Worm (Caenorhabditis elegans) whole organism, late embryonic: ENCODE measurements around the gene clec-210.

ENCODE experiments used
- ceh-45 ChIP-seq: fragments of 200-800 bp; sonication (Bioruptor generic); IDR thresholded peaks from 2 replicates; pipeline ENCODE4 v1.3.6; 2022; ENCODE audit warnings: missing genetic modification reagents, missing genetic modification characterization, missing compliant biosample characterization
- ceh-9 ChIP-seq: sonication (generic microtip); optimal IDR thresholded peaks from 2 replicates; lab custom pipeline; 2016; ENCODE audit warnings: mild to moderate bottlenecking, missing genetic modification characterization, inconsistent platforms, missing compliant biosample characterization
- syd-9 ChIP-seq: sonication (generic microtip); optimal IDR thresholded peaks from 2 replicates; lab custom pipeline; 2016; ENCODE audit warnings: mild to moderate bottlenecking, missing genetic modification characterization, moderate library complexity, missing compliant biosample characterization

DNA sequence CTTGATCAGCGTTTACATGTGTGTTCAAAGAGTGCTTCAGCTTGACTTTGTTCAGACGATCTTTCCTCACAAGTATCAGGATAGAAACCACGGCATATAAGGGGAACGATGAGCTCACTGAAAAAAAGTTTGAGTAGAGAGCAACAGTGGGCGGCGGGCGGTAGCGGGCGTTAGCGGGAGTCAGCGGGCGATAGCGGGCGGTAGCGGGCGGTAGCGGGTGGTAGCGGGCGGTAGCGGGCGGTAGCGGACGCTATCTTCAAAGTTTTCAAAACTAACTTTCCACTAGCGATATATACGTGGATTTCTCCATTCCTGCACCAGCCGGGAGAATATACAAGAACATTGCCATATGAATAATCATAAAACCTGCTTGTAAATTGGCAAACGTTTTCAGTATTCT lies 27.1 kb downstream of the clec-210 start:
- TF ChIP-seq syd-9 (tag; lab: Kevin White, UChicago) (no peak), ceh-45 (GFP tag; lab: Robert Waterston, UW) (no peak), ceh-9 (tag; lab: Kevin White, UChicago) (no peak)
